Worm (Caenorhabditis elegans) whole organism, L2 larva: Measurements from ENCODE around the gene W08E12.9.

Experiments used
- ama-1 ChIP-seq: fragments of 150-350 bp; optimal IDR thresholded peaks from 2 replicates; lab custom pipeline; 2018; ENCODE audit warnings: inconsistent platforms
- blmp-1 ChIP-seq: sonication (generic microtip); optimal IDR thresholded peaks from 2 replicates; lab custom pipeline; 2017; ENCODE audit warnings: missing genetic modification characterization, mild to moderate bottlenecking, missing compliant biosample characterization, antibody characterized with exemption, moderate library complexity; ENCODE audit not compliant: insufficient read depth
- lin-11 ChIP-seq: fragments of 150-350 bp; sonication (generic microtip); optimal IDR thresholded peaks from 2 replicates; lab custom pipeline; 2014; ENCODE audit warnings: missing biosample characterization, missing genetic modification characterization, inconsistent platforms, mixed read lengths
- lsy-2 ChIP-seq, 2 experiments: fragments of 150-350 bp in 1 of 2; sonication (generic microtip) in 1 of 2; optimal IDR thresholded peaks; 2 replicates each; lab custom pipeline; 2014 to 2017; ENCODE audit warnings: missing biosample characterization in 2 of 2, missing genetic modification characterization in 2 of 2
- mab-5 ChIP-seq: fragments of 150-350 bp; optimal IDR thresholded peaks from 2 replicates; lab custom pipeline; 2014; ENCODE audit warnings: missing biosample characterization, missing genetic modification characterization
- nhr-11 ChIP-seq: fragments of 150-350 bp; optimal IDR thresholded peaks from 2 replicates; lab custom pipeline; 2014; ENCODE audit warnings: missing biosample characterization, missing genetic modification characterization
- nhr-23 ChIP-seq: fragments of 150-350 bp; optimal IDR thresholded peaks from 2 replicates; lab custom pipeline; 2014; ENCODE audit warnings: missing biosample characterization, missing genetic modification reagents, missing genetic modification characterization
- unc-55 ChIP-seq: fragments of 150-350 bp; sonication (generic microtip); optimal IDR thresholded peaks from 3 replicates; lab custom pipeline; 2014; ENCODE audit warnings: missing biosample characterization, missing genetic modification reagents, missing genetic modification characterization
- zag-1 ChIP-seq: fragments of 150-350 bp; optimal IDR thresholded peaks from 2 replicates; lab custom pipeline; 2014; ENCODE audit warnings: missing biosample characterization, missing genetic modification characterization
- ztf-1 ChIP-seq: fragments of 200-800 bp; sonication (Bioruptor generic); conservative IDR thresholded peaks from 2 replicates; pipeline ENCODE4 v1.3.6; 2022; ENCODE audit warnings: missing genetic modification characterization, missing compliant biosample characterization

- TF ChIP-seq nhr-23 (tag; lab: Kevin White, UChicago), result no peak
- TF ChIP-seq lin-11, result no peak
- TF ChIP-seq ztf-1, result no peak
- no peak for TF ChIP-seq lsy-2 (tag; optimal IDR thresholded peaks at IDR 0.05; lab: Kevin White, UChicago)
- TF ChIP-seq ama-1 (lab: Kevin White, UChicago), result no peak
- TF ChIP-seq zag-1, result no peak
- TF ChIP-seq blmp-1 (tag; lab: Kevin White, UChicago), result no peak
- TF ChIP-seq mab-5 (tag; lab: Kevin White, UChicago), result no peak
- no peak for TF ChIP-seq nhr-11 (tag; lab: Kevin White, UChicago)
- no peak for TF ChIP-seq unc-55
Observed at ce11 chrIV:3261761-3262160, 45.6 kb downstream of the W08E12.9 start.
